Worm (Caenorhabditis elegans) whole organism, young adult: ENCODE measurements around the gene rbm-34.

Source experiments
- F37B4.10 ChIP-seq: fragments of 200-800 bp; sonication (Bioruptor generic); IDR thresholded peaks from 2 replicates; pipeline ENCODE4 v1.3.6; 2022; ENCODE audit warnings: missing genetic modification characterization, missing compliant biosample characterization
- atf-7 ChIP-seq: sonication (generic microtip); optimal IDR thresholded peaks from 2 replicates; lab custom pipeline; 2017; ENCODE audit warnings: mild to moderate bottlenecking, missing genetic modification characterization, missing compliant biosample characterization
- lir-1 ChIP-seq: fragments of 200-800 bp; sonication (Bioruptor generic); conservative IDR thresholded peaks from 2 replicates; pipeline ENCODE4 v1.3.6; 2022; ENCODE audit warnings: missing genetic modification reagents, missing genetic modification characterization, missing compliant biosample characterization

DNA sequence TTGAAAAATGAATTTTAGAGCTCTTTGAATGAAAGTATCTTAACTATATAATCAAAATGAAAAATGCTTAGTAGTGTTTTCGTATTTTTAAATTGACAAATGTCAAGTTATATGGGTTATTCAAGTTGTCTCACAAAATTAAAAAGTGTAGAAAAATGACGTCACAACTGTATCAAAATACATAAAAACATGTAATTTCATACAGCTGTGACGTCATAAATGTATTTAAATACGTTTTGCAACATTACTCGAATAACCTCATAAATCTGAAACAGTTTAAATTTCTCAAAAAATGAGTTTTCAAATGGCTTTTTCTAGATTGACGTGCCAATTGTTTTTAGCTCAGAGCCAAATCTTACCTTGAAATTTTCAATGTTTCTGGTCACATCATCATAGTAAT is 24.5 kb downstream of the rbm-34 start:
- TF ChIP-seq F37B4.10 (GFP tag; lab: Robert Waterston, UW) (no peak), atf-7 (no peak), lir-1 (GFP tag; lab: Robert Waterston, UW) (no peak)
